Worm (Caenorhabditis elegans): ENCODE data around the gene K06A4.6.

- TF ChIP-seq mes-2 (tag; optimal IDR thresholded peaks at IDR 0.05; ENCODE audit: poor library complexity, severe bottlenecking) (no peak), T26A8.4 (GFP tag; IDR thresholded peaks at IDR 0.05) (no peak), lin-13 (GFP tag; optimal IDR thresholded peaks at IDR 0.05) (no peak), nhr-76 (tag; optimal IDR thresholded peaks at IDR 0.05) (no peak), snpc-4 (tag; optimal IDR thresholded peaks at IDR 0.05) (no peak), mep-1 (tag; optimal IDR thresholded peaks at IDR 0.05) (no peak), nhr-41 (GFP tag; IDR thresholded peaks at IDR 0.05) (no peak), ztf-11 (tag; optimal IDR thresholded peaks at IDR 0.05) (no peak), ZK546.5 (tag; optimal IDR thresholded peaks at IDR 0.05) (no peak)
Measured at ce11 chrV:9518832-9519231, 38.4 kb upstream of the K06A4.6 start, which contains the start of gene C50F4.8.
